Fruit fly (Drosophila melanogaster): ENCODE data around the gene gammaTub23C.
A peak's percentile ranks its signal among the peaks of the same experiment; 100 is the strongest.

Gene gammaTub23C

dm6 chr2L:2972439-2972936 lies at the start of gene gammaTub23C, which contains the start of gene Rrp1 (continued):
- TF ChIP-seq oc (tag; optimal IDR thresholded peaks at IDR 0.05), result peak; percentile 67
- peak; percentile 89 for TF ChIP-seq org-1 (GFP tag; optimal IDR thresholded peaks at IDR 0.05)
- peak; percentile 10 for TF ChIP-seq CG3163 (GFP tag; optimal IDR thresholded peaks at IDR 0.05)
- peak; percentile 74 for TF ChIP-seq pum (GFP tag; optimal IDR thresholded peaks at IDR 0.05)
- peak; percentile 72 for TF ChIP-seq CG6813 (GFP tag; optimal IDR thresholded peaks at IDR 0.05)
- TF ChIP-seq run (tag; optimal IDR thresholded peaks at IDR 0.05), result peak; percentile 64
- peak in 1 of 2 experiments; percentile 63 for TF ChIP-seq crp (GFP tag; optimal IDR thresholded peaks at IDR 0.05)
- TF ChIP-seq ara (GFP tag; IDR thresholded peaks at IDR 0.05), result peak; percentile 78
- TF ChIP-seq NFAT (GFP tag; IDR thresholded peaks at IDR 0.05), result peak; percentile 74
- TF ChIP-seq otp (GFP tag; IDR thresholded peaks at IDR 0.05), result peak; percentile 46; the same call in 1 of the 3 replicates
- peak; percentile 74 for TF ChIP-seq CG14014 (GFP tag; IDR thresholded peaks at IDR 0.05)
- TF ChIP-seq Scr (GFP tag; IDR thresholded peaks at IDR 0.05; ENCODE audit: partially characterized antibody), result no peak
- TF ChIP-seq ind (GFP tag; optimal IDR thresholded peaks at IDR 0.05), result peak; percentile 93
- no peak for TF ChIP-seq CG14965 (GFP tag; optimal IDR thresholded peaks at IDR 0.05; ENCODE audit: borderline replicate concordance)
- TF ChIP-seq CG10462 (GFP tag; optimal IDR thresholded peaks at IDR 0.05), result peak; percentile 82
- TF ChIP-seq zf30C (GFP tag; optimal IDR thresholded peaks at IDR 0.05), result no peak
- peak; percentile 56; the same call in 2 of the 3 replicates for TF ChIP-seq ci (GFP tag; IDR thresholded peaks at IDR 0.05)
- peak; percentile 47; the same call in 1 of the 2 replicates for TF ChIP-seq danr (GFP tag; IDR thresholded peaks at IDR 0.05)
- peak; percentile 64 for TF ChIP-seq sens-2 (GFP tag; IDR thresholded peaks at IDR 0.05)
- TF ChIP-seq grn (GFP tag; optimal IDR thresholded peaks at IDR 0.05), result no peak
- peak; percentile 91 for TF ChIP-seq CG11504 (tag; optimal IDR thresholded peaks at IDR 0.05)
- peak in 1 of 2 experiments; percentile 74 for TF ChIP-seq insv (GFP tag; optimal IDR thresholded peaks at IDR 0.05)
- peak; percentile 88 for TF ChIP-seq BtbVII (GFP tag; optimal IDR thresholded peaks at IDR 0.05)
- TF ChIP-seq CG7987 (GFP tag; optimal IDR thresholded peaks at IDR 0.05), result peak; percentile 19
- peak; percentile 94 for TF ChIP-seq CG16815 (GFP tag; optimal IDR thresholded peaks at IDR 0.05)
- peak; percentile 81 for TF ChIP-seq Asciz (GFP tag; optimal IDR thresholded peaks at IDR 0.05)
- TF ChIP-seq lola (GFP tag; optimal IDR thresholded peaks at IDR 0.05), result peak in 1 of 3 experiments; percentile 95
- TF ChIP-seq peb (GFP tag; IDR thresholded peaks at IDR 0.05), result peak; percentile 82
- TF ChIP-seq Gug (GFP tag; IDR thresholded peaks at IDR 0.05), result peak; percentile 88
- TF ChIP-seq Xbp1 (GFP tag; optimal IDR thresholded peaks at IDR 0.05), result peak; percentile 93
- no peak for TF ChIP-seq Jarid2 (GFP tag; optimal IDR thresholded peaks at IDR 0.05)
- peak; percentile 92 for TF ChIP-seq CG1233 (GFP tag; optimal IDR thresholded peaks at IDR 0.05)
- peak; percentile 82 for TF ChIP-seq CG8290 (GFP tag; optimal IDR thresholded peaks at IDR 0.05)
- TF ChIP-seq CG8290 (tag; optimal IDR thresholded peaks at IDR 0.05), result peak in 1 of 2 experiments; percentile 60

- TF ChIP-seq CG13624 (GFP tag; optimal IDR thresholded peaks at IDR 0.05), result no peak
- TF ChIP-seq Rfx (GFP tag; IDR thresholded peaks at IDR 0.05), result peak; percentile 19; the same call in 1 of the 2 replicates
- no peak for TF ChIP-seq CG16779 (GFP tag; IDR thresholded peaks at IDR 0.05)
- TF ChIP-seq CHES-1-like (GFP tag; optimal IDR thresholded peaks at IDR 0.05), result no peak
- TF ChIP-seq pzg (GFP tag; optimal IDR thresholded peaks at IDR 0.05), result no peak
- no peak for TF ChIP-seq CG4707 (GFP tag; optimal IDR thresholded peaks at IDR 0.05)
- TF ChIP-seq Ptx1 (GFP tag; IDR thresholded peaks at IDR 0.05), result no peak
- TF ChIP-seq corto (GFP tag; optimal IDR thresholded peaks at IDR 0.05), result peak; percentile 52
- TF ChIP-seq PHDP (tag; optimal IDR thresholded peaks at IDR 0.05), result peak; percentile 27
- no peak for TF ChIP-seq CG7987 (GFP tag; optimal IDR thresholded peaks at IDR 0.05)
- TF ChIP-seq lbe (GFP tag; optimal IDR thresholded peaks at IDR 0.05), result peak; percentile 57
- TF ChIP-seq Drgx (GFP tag; IDR thresholded peaks at IDR 0.05), result peak; percentile 96
- peak; percentile 99 for TF ChIP-seq nom (GFP tag; optimal IDR thresholded peaks at IDR 0.05)
- no peak for TF ChIP-seq bigmax (GFP tag; optimal IDR thresholded peaks at IDR 0.05)
- TF ChIP-seq CG4360 (GFP tag; IDR thresholded peaks at IDR 0.05), result no peak
- TF ChIP-seq CG11723 (GFP tag; optimal IDR thresholded peaks at IDR 0.05), result no peak
- TF ChIP-seq mam (GFP tag; optimal IDR thresholded peaks at IDR 0.05), result no peak
Measured at dm6 chr2L:2924266-2924801, 48.4 kb upstream of the gammaTub23C start.
